Fruit fly (Drosophila melanogaster) whole organism, wandering third instar larva: ENCODE data around the gene CG42750.
A peak's percentile ranks its signal among the peaks of the same experiment; 100 is the strongest.

Experiments used
- Abd-B ChIP-seq: fragments of >200 bp; optimal IDR thresholded peaks from 2 replicates; lab custom pipeline; 2017; ENCODE audit warnings: missing biosample characterization, missing genetic modification characterization
- CG32264 ChIP-seq: fragments of 200-800 bp; sonication (Bioruptor generic); optimal IDR thresholded peaks from 2 replicates; lab custom pipeline; 2016; ENCODE audit warnings: missing biosample characterization, missing genetic modification characterization
- CG9705 ChIP-seq: fragments of 200-800 bp; sonication (Bioruptor generic); optimal IDR thresholded peaks from 2 replicates; lab custom pipeline; 2018; ENCODE audit warnings: missing biosample characterization, mild to moderate bottlenecking, missing genetic modification characterization
- CrebA ChIP-seq: fragments of 200-800 bp; sonication (Bioruptor generic); optimal IDR thresholded peaks from 2 replicates; lab custom pipeline; 2016; ENCODE audit warnings: missing biosample characterization, mild to moderate bottlenecking, missing genetic modification characterization, borderline replicate concordance
- Dfd ChIP-seq: fragments of >200 bp; optimal IDR thresholded peaks from 2 replicates; lab custom pipeline; 2017; ENCODE audit warnings: missing biosample characterization, missing genetic modification characterization
- Dif ChIP-seq: fragments of 200-275, 200-300 bp; sonication (Bioruptor generic); optimal IDR thresholded peaks from 2 replicates; lab custom pipeline; 2018; ENCODE audit warnings: missing biosample characterization, missing genetic modification characterization; ENCODE audit not compliant: partially characterized antibody
- GATAd ChIP-seq: sonication (Bioruptor generic); optimal IDR thresholded peaks from 2 replicates; lab custom pipeline; 2016; ENCODE audit warnings: missing biosample characterization, missing genetic modification characterization
- HLH106 ChIP-seq: fragments of 200-800 bp; optimal IDR thresholded peaks from 3 replicates; lab custom pipeline; 2019; ENCODE audit warnings: missing biosample characterization, mild to moderate bottlenecking, missing genetic modification characterization, moderate library complexity
- Hnf4 ChIP-seq: fragments of 200-800 bp; sonication (Bioruptor generic); optimal IDR thresholded peaks from 2 replicates; lab custom pipeline; 2016; ENCODE audit warnings: missing biosample characterization, mild to moderate bottlenecking, missing genetic modification characterization
- Hr78 ChIP-seq: fragments of >200 bp; optimal IDR thresholded peaks from 2 replicates; lab custom pipeline; 2017; ENCODE audit warnings: missing biosample characterization, missing genetic modification characterization
- Hr83 ChIP-seq: fragments of 200-300 bp; sonication (Bioruptor generic); optimal IDR thresholded peaks from 2 replicates; lab custom pipeline; 2016; ENCODE audit warnings: missing biosample characterization, mild to moderate bottlenecking, missing genetic modification characterization, moderate library complexity; ENCODE audit not compliant: poor library complexity, severe bottlenecking
- Jra ChIP-seq: sonication (Bioruptor generic); optimal IDR thresholded peaks from 2 replicates; lab custom pipeline; 2016; ENCODE audit warnings: missing biosample characterization, missing genetic modification characterization
- Mio ChIP-seq: sonication (Bioruptor generic); optimal IDR thresholded peaks from 2 replicates; lab custom pipeline; 2016; ENCODE audit warnings: missing biosample characterization, missing genetic modification characterization
- Myc ChIP-seq: fragments of >200 bp; optimal IDR thresholded peaks from 2 replicates; lab custom pipeline; 2017
- N ChIP-seq: fragments of >200 bp; optimal IDR thresholded peaks from 2 replicates; lab custom pipeline; 2018; ENCODE audit warnings: missing biosample characterization, missing external identifiers, missing genetic modification characterization
- OdsH ChIP-seq: fragments of 200-800 bp; sonication (Bioruptor generic); optimal IDR thresholded peaks from 2 replicates; lab custom pipeline; 2016; ENCODE audit warnings: missing biosample characterization, mild to moderate bottlenecking, missing genetic modification characterization
- Rel ChIP-seq, 2 experiments: fragments of 200-800 bp; sonication (Bioruptor generic) in 1 of 2; optimal IDR thresholded peaks; 2 replicates in 1 of 2; 3 replicates in 1 of 2; lab custom pipeline; 2016 to 2019; ENCODE audit warnings: mild to moderate bottlenecking in 2 of 2, missing biosample characterization in 2 of 2, missing genetic modification characterization in 2 of 2, moderate library complexity in 1 of 2
- Sp1 ChIP-seq: fragments of 200-800 bp; sonication (Bioruptor generic); optimal IDR thresholded peaks from 3 replicates; lab custom pipeline; 2019; ENCODE audit warnings: missing biosample characterization, mild to moderate bottlenecking, missing genetic modification characterization, moderate library complexity
- Vsx2 ChIP-seq: fragments of 200-300, 225-300 bp; sonication (Bioruptor generic); optimal IDR thresholded peaks from 2 replicates; lab custom pipeline; 2018; ENCODE audit warnings: missing biosample characterization, missing genetic modification characterization; ENCODE audit not compliant: partially characterized antibody
- br ChIP-seq: fragments of 200-800 bp; sonication (Bioruptor generic); optimal IDR thresholded peaks from 2 replicates; lab custom pipeline; 2016; ENCODE audit warnings: missing biosample characterization, missing genetic modification characterization
- brk ChIP-seq: fragments of 200-800 bp; sonication (Bioruptor generic); optimal IDR thresholded peaks from 2 replicates; lab custom pipeline; 2016; ENCODE audit warnings: missing biosample characterization, mild to moderate bottlenecking, missing genetic modification characterization
- dl ChIP-seq, 2 experiments: fragments of 175-275, 200-275 bp in 1 of 2; fragments of 200-275 bp in 1 of 2; sonication (Bioruptor generic); optimal IDR thresholded peaks; lab custom pipeline; 2018; ENCODE audit warnings: mild to moderate bottlenecking in 2 of 2, missing biosample characterization in 2 of 2, missing genetic modification characterization in 2 of 2, moderate library complexity in 2 of 2; ENCODE audit not compliant: partially characterized antibody in 2 of 2, insufficient read depth in 1 of 2
- dmrt93B ChIP-seq: fragments of 200-800 bp; sonication (Bioruptor generic); optimal IDR thresholded peaks from 2 replicates; lab custom pipeline; 2018; ENCODE audit warnings: missing biosample characterization, mild to moderate bottlenecking, missing genetic modification characterization
- dsf ChIP-seq: sonication (Bioruptor generic); optimal IDR thresholded peaks from 2 replicates; lab custom pipeline; 2016; ENCODE audit warnings: missing biosample characterization, missing genetic modification characterization, borderline replicate concordance
- ey ChIP-seq: fragments of 200-800 bp; sonication (Bioruptor generic); optimal IDR thresholded peaks from 2 replicates; lab custom pipeline; 2016; ENCODE audit warnings: missing biosample characterization, missing genetic modification characterization
- foxo ChIP-seq, 2 experiments: fragments of 200-800 bp; sonication (Bioruptor generic); optimal IDR thresholded peaks; 2 replicates in 1 of 2; 3 replicates in 1 of 2; lab custom pipeline; 2016 to 2017; ENCODE audit warnings: missing biosample characterization in 2 of 2, missing genetic modification characterization in 2 of 2
- fru ChIP-seq: fragments of 200-800 bp; sonication (Bioruptor generic); optimal IDR thresholded peaks from 3 replicates; lab custom pipeline; 2016; ENCODE audit warnings: missing biosample characterization, mild to moderate bottlenecking, missing genetic modification characterization
- h ChIP-seq: fragments of 200-800 bp; sonication (Bioruptor generic); optimal IDR thresholded peaks from 3 replicates; lab custom pipeline; 2016; ENCODE audit warnings: missing biosample characterization, mild to moderate bottlenecking, missing genetic modification characterization
- jim ChIP-seq: fragments of 175-275, 200-325 bp; sonication (Bioruptor generic); optimal IDR thresholded peaks from 2 replicates; lab custom pipeline; 2016; ENCODE audit warnings: missing biosample characterization, mild to moderate bottlenecking, missing genetic modification characterization
- lola ChIP-seq: fragments of >200 bp; optimal IDR thresholded peaks from 2 replicates; lab custom pipeline; 2017; ENCODE audit warnings: missing biosample characterization, missing genetic modification characterization
- pan ChIP-seq: fragments of >200 bp; optimal IDR thresholded peaks from 2 replicates; lab custom pipeline; 2017
- psq ChIP-seq: fragments of 200-800 bp; sonication (Bioruptor generic); optimal IDR thresholded peaks from 3 replicates; lab custom pipeline; 2017; ENCODE audit warnings: missing biosample characterization, mild to moderate bottlenecking, missing genetic modification characterization, moderate library complexity
- rgr ChIP-seq: fragments of 200-800 bp; sonication (Bioruptor generic); optimal IDR thresholded peaks from 3 replicates; lab custom pipeline; 2016; ENCODE audit warnings: missing biosample characterization, mild to moderate bottlenecking, missing genetic modification characterization
- sage ChIP-seq: fragments of 200-800 bp; sonication (Bioruptor generic); optimal IDR thresholded peaks from 2 replicates; lab custom pipeline; 2016; ENCODE audit warnings: missing biosample characterization, mild to moderate bottlenecking, missing genetic modification characterization
- sv ChIP-seq: fragments of 200-800 bp; sonication (Bioruptor generic); optimal IDR thresholded peaks from 3 replicates; lab custom pipeline; 2016; ENCODE audit warnings: missing biosample characterization, missing genetic modification characterization
- tai ChIP-seq: sonication (Bioruptor generic); optimal IDR thresholded peaks from 2 replicates; lab custom pipeline; 2016; ENCODE audit warnings: missing biosample characterization, missing genetic modification characterization
- usp ChIP-seq: fragments of >200 bp; optimal IDR thresholded peaks from 2 replicates; lab custom pipeline; 2017; ENCODE audit warnings: missing biosample characterization, missing genetic modification characterization
- woc ChIP-seq: sonication (Bioruptor generic); optimal IDR thresholded peaks from 2 replicates; lab custom pipeline; 2016; ENCODE audit warnings: missing biosample characterization, mild to moderate bottlenecking, missing genetic modification characterization

CG42750 gene

dm6 chr2L:18144268-18144834 lies 131.2 kb downstream of the CG42750 start:
- TF ChIP-seq lola = no peak
- TF ChIP-seq h (GFP tag; lab: Kevin White, UChicago) = peak; percentile 22
- TF ChIP-seq Dfd (GFP tag; lab: Kevin White, UChicago) = no peak
- TF ChIP-seq Abd-B (GFP tag; lab: Kevin White, UChicago) = no peak
- no peak for TF ChIP-seq GATAd (GFP tag; lab: Kevin White, UChicago)
- no peak for TF ChIP-seq Rel (GFP tag; optimal IDR thresholded peaks at IDR 0.05; lab: Kevin White, UChicago)
- peak; percentile 76 for TF ChIP-seq Rel (tag; optimal IDR thresholded peaks at IDR 0.05; lab: Kevin White, UChicago)
- TF ChIP-seq woc = no peak
- no peak for TF ChIP-seq br (GFP tag; lab: Kevin White, UChicago)
- no peak for TF ChIP-seq N (GFP tag; lab: Kevin White, UChicago)
- TF ChIP-seq dl (GFP tag; optimal IDR thresholded peaks at IDR 0.05; lab: Kevin White, UChicago; ENCODE audit: insufficient read depth in 1 of 2, partially characterized antibody in 2 of 2) = no peak
- TF ChIP-seq dsf (GFP tag; lab: Kevin White, UChicago) = no peak
- TF ChIP-seq Hr83 (GFP tag; lab: Kevin White, UChicago) = peak; percentile 28
- no peak for TF ChIP-seq Sp1 (GFP tag; lab: Kevin White, UChicago)
- no peak for TF ChIP-seq CG32264
- no peak for TF ChIP-seq CrebA

DNA sequence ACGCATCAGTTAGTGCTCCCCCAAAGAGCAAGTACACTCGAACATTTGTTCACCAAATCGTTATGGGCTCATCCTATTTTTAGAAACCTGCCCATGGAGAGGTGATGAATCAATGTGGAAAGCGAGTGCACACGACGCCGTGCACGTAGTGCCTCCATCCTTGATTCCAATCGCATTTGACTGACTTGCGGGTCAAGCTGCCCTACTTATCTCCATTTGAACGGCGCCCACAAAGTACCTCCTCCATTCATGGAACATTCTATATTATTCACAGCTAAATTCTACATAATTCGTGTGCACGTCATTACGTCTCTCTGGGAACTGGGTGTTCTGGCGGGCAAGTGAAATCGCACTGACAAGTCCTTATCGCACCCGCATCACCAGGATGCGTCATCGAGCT lies 132.4 kb downstream of the CG42750 start:
- TF ChIP-seq rgr (GFP tag; lab: Kevin White, UChicago) = no peak

- peak; percentile 27 for TF ChIP-seq dmrt93B
- peak; percentile 71 for TF ChIP-seq ey (GFP tag; lab: Kevin White, UChicago)
- TF ChIP-seq Myc = no peak
- TF ChIP-seq fru (GFP tag; lab: Kevin White, UChicago) = peak; percentile 70
- TF ChIP-seq jim (GFP tag; lab: Kevin White, UChicago) = no peak
- TF ChIP-seq Hr78 (GFP tag; lab: Kevin White, UChicago) = no peak
- TF ChIP-seq Hr83 (GFP tag; lab: Kevin White, UChicago) = peak; percentile 73
- no peak for TF ChIP-seq Vsx2 (GFP tag; lab: Kevin White, UChicago)
- peak; percentile 78 for TF ChIP-seq h (GFP tag; lab: Kevin White, UChicago)
- TF ChIP-seq Jra (GFP tag; lab: Kevin White, UChicago) = no peak
- TF ChIP-seq dl (GFP tag; optimal IDR thresholded peaks at IDR 0.05; lab: Kevin White, UChicago; ENCODE audit: insufficient read depth in 1 of 2, partially characterized antibody in 2 of 2) = peak in 1 of 2 experiments; percentile 51
- no peak for TF ChIP-seq CrebA
- TF ChIP-seq sage (GFP tag; lab: Kevin White, UChicago) = no peak
- peak; percentile 72 for TF ChIP-seq Hnf4 (GFP tag; lab: Kevin White, UChicago)
- TF ChIP-seq woc = peak; percentile 26
- TF ChIP-seq pan (lab: Kevin White, UChicago) = no peak
- peak; percentile 67 for TF ChIP-seq rgr (GFP tag; lab: Kevin White, UChicago)
- peak; percentile 8 for TF ChIP-seq Dfd (GFP tag; lab: Kevin White, UChicago)
- TF ChIP-seq N (GFP tag; lab: Kevin White, UChicago) = no peak
- no peak for TF ChIP-seq Rel (GFP tag; optimal IDR thresholded peaks at IDR 0.05; lab: Kevin White, UChicago)
- TF ChIP-seq Rel (tag; optimal IDR thresholded peaks at IDR 0.05; lab: Kevin White, UChicago) = peak; percentile 40
- TF ChIP-seq usp (GFP tag; lab: Kevin White, UChicago) = no peak
- TF ChIP-seq tai = no peak
- TF ChIP-seq Sp1 (GFP tag; lab: Kevin White, UChicago) = peak; percentile 65
- TF ChIP-seq lola = no peak
- no peak for TF ChIP-seq Mio (GFP tag; lab: Kevin White, UChicago)
- peak; percentile 37 for TF ChIP-seq sv (GFP tag; lab: Kevin White, UChicago)
- peak in 1 of 2 experiments; percentile 73 for TF ChIP-seq foxo (GFP tag; optimal IDR thresholded peaks at IDR 0.05; lab: Kevin White, UChicago)
- peak; percentile 61 for TF ChIP-seq Dif (GFP tag; lab: Kevin White, UChicago)
- TF ChIP-seq br (GFP tag; lab: Kevin White, UChicago) = peak; percentile 72
- peak; percentile 66 for TF ChIP-seq OdsH (GFP tag; lab: Kevin White, UChicago)
- TF ChIP-seq Abd-B (GFP tag; lab: Kevin White, UChicago) = no peak
- TF ChIP-seq GATAd (GFP tag; lab: Kevin White, UChicago) = no peak
- TF ChIP-seq dsf (GFP tag; lab: Kevin White, UChicago) = no peak
- TF ChIP-seq CG32264 = no peak
- TF ChIP-seq HLH106 (tag; lab: Kevin White, UChicago) = peak; percentile 63
- peak; percentile 56 for TF ChIP-seq brk (GFP tag; lab: Kevin White, UChicago)
- TF ChIP-seq psq (GFP tag; lab: Kevin White, UChicago) = peak; percentile 32
- TF ChIP-seq CG9705 = no peak
These were observed 133.9 kb downstream of the CG42750 start for dm6 chr2L:18141471-18142345.
